Fruit fly (Drosophila melanogaster) whole organism, embryonic: ENCODE measurements around the gene BtbVII.

Experiments used
- Abd-B ChIP-seq: fragments of 200-800 bp; sonication (Bioruptor generic); optimal IDR thresholded peaks from 2 replicates; lab custom pipeline; 2018; ENCODE audit warnings: missing biosample characterization, mild to moderate bottlenecking, missing genetic modification characterization, moderate library complexity
- B-H1 ChIP-seq: fragments of 200-800 bp; sonication (Bioruptor generic); IDR thresholded peaks from 3 replicates; pipeline ENCODE4 v1.3.6; 2022; ENCODE audit warnings: missing biosample characterization, missing genetic modification characterization
- Blimp-1 ChIP-seq: fragments of 200-800 bp; sonication (Bioruptor generic); optimal IDR thresholded peaks from 3 replicates; lab custom pipeline; 2018; ENCODE audit warnings: missing biosample characterization, missing genetic modification characterization, mild to moderate bottlenecking, moderate library complexity, missing genetic modification reagents
- CG11695 ChIP-seq: fragments of 200-800 bp; sonication (Bioruptor generic); IDR thresholded peaks from 3 replicates; pipeline ENCODE4 v1.3.6; 2022; ENCODE audit warnings: missing biosample characterization, missing genetic modification characterization
- CG12104 ChIP-seq: fragments of 200-800 bp; sonication (Bioruptor generic); optimal IDR thresholded peaks from 3 replicates; lab custom pipeline; 2016; ENCODE audit warnings: missing biosample characterization, missing genetic modification characterization
- CG12299 ChIP-seq: fragments of 200-800 bp; sonication (Bioruptor generic); optimal IDR thresholded peaks from 2 replicates; lab custom pipeline; 2018; ENCODE audit warnings: missing biosample characterization, mild to moderate bottlenecking, missing genetic modification characterization
- CG12769 ChIP-seq: fragments of 200-800 bp; sonication (Bioruptor generic); optimal IDR thresholded peaks from 2 replicates; lab custom pipeline; 2019; ENCODE audit warnings: missing biosample characterization, mild to moderate bottlenecking, missing genetic modification characterization, moderate library complexity
- CG13123 ChIP-seq: fragments of 200-800 bp; sonication (Bioruptor generic); optimal IDR thresholded peaks from 2 replicates; lab custom pipeline; 2016; ENCODE audit warnings: missing biosample characterization, missing genetic modification characterization
- CG13424 ChIP-seq: fragments of 200-800 bp; sonication (Bioruptor generic); optimal IDR thresholded peaks from 2 replicates; lab custom pipeline; 2019; ENCODE audit warnings: missing biosample characterization, mild to moderate bottlenecking, missing genetic modification characterization, moderate library complexity
- CG14710 ChIP-seq: fragments of 200-800 bp; sonication (Bioruptor generic); optimal IDR thresholded peaks from 3 replicates; lab custom pipeline; 2019; ENCODE audit warnings: missing biosample characterization, mild to moderate bottlenecking, missing genetic modification characterization, moderate library complexity
- CG17568 ChIP-seq: fragments of 200-800 bp; sonication (Bioruptor generic); optimal IDR thresholded peaks from 2 replicates; lab custom pipeline; 2018; ENCODE audit warnings: missing biosample characterization, mild to moderate bottlenecking, missing genetic modification characterization, moderate library complexity
- CG18619 ChIP-seq: fragments of 200-800 bp; sonication (Bioruptor generic); optimal IDR thresholded peaks from 3 replicates; lab custom pipeline; 2017; ENCODE audit warnings: missing biosample characterization, mild to moderate bottlenecking, missing genetic modification characterization
- CG18764 ChIP-seq: fragments of 200-800 bp; sonication (Bioruptor generic); optimal IDR thresholded peaks from 3 replicates; lab custom pipeline; 2016; ENCODE audit warnings: missing biosample characterization, missing genetic modification characterization
- CG2116 ChIP-seq: fragments of 200-800 bp; sonication (Bioruptor generic); optimal IDR thresholded peaks from 3 replicates; lab custom pipeline; 2018; ENCODE audit warnings: missing biosample characterization, mild to moderate bottlenecking, missing genetic modification characterization
- CG2120 ChIP-seq: fragments of 200-800 bp; sonication (Bioruptor generic); optimal IDR thresholded peaks from 3 replicates; lab custom pipeline; 2016; ENCODE audit warnings: missing biosample characterization, missing genetic modification characterization
- CG2712 ChIP-seq: fragments of 200-800 bp; optimal IDR thresholded peaks from 3 replicates; lab custom pipeline; 2019; ENCODE audit warnings: missing biosample characterization, mild to moderate bottlenecking, missing genetic modification characterization, moderate library complexity
- CG30020 ChIP-seq: fragments of 200-800 bp; optimal IDR thresholded peaks from 2 replicates; lab custom pipeline; 2019; ENCODE audit warnings: missing biosample characterization, mild to moderate bottlenecking, missing genetic modification characterization, moderate library complexity
- CG31365 ChIP-seq: fragments of 200-800 bp; sonication (Bioruptor generic); optimal IDR thresholded peaks from 2 replicates; lab custom pipeline; 2018; ENCODE audit warnings: missing biosample characterization, mild to moderate bottlenecking, missing genetic modification characterization
- CG33213 ChIP-seq: fragments of 200-800 bp; sonication (Bioruptor generic); optimal IDR thresholded peaks from 3 replicates; lab custom pipeline; 2016; ENCODE audit warnings: missing biosample characterization, missing genetic modification characterization
- CG8388 ChIP-seq: fragments of 200-800 bp; sonication (Bioruptor generic); optimal IDR thresholded peaks from 2 replicates; lab custom pipeline; 2019; ENCODE audit warnings: missing biosample characterization, mild to moderate bottlenecking, missing genetic modification characterization, moderate library complexity
- CG8765 ChIP-seq: fragments of 200-800 bp; sonication (Bioruptor generic); IDR thresholded peaks from 2 replicates; pipeline ENCODE4 v1.3.6; 2022; ENCODE audit warnings: missing biosample characterization, missing genetic modification characterization
- CkIIα-i1 ChIP-seq: fragments of 200-800 bp; sonication (Bioruptor generic); IDR thresholded peaks from 2 replicates; pipeline ENCODE4 v1.3.6; 2022; ENCODE audit warnings: missing biosample characterization, missing genetic modification characterization
- Dfd ChIP-seq, 2 experiments: fragments of >200 bp; optimal IDR thresholded peaks; 2 replicates each; lab custom pipeline; 2017; ENCODE audit warnings: missing biosample characterization in 2 of 2, missing genetic modification characterization in 2 of 2
- Doc3 ChIP-seq: fragments of 200-800 bp; sonication (Bioruptor generic); IDR thresholded peaks from 3 replicates; pipeline ENCODE4 v1.3.6; 2022; ENCODE audit warnings: missing biosample characterization, missing genetic modification characterization; ENCODE audit not compliant: partially characterized antibody
- Ets65A ChIP-seq: fragments of 200-800 bp; sonication (Bioruptor generic); peaks from one replicate; lab custom pipeline; 2016; ENCODE audit warnings: missing biosample characterization, missing genetic modification characterization
- Ets97D ChIP-seq: fragments of 200-800 bp; sonication (Bioruptor generic); optimal IDR thresholded peaks from 3 replicates; lab custom pipeline; 2016; ENCODE audit warnings: missing biosample characterization, missing genetic modification characterization
- Gsc ChIP-seq: fragments of 200-800 bp; sonication (Bioruptor generic); IDR thresholded peaks from 2 replicates; pipeline ENCODE4 v1.3.6; 2022; ENCODE audit warnings: missing biosample characterization, missing genetic modification characterization
- Hand ChIP-seq: fragments of 200-800 bp; sonication (Bioruptor generic); optimal IDR thresholded peaks from 2 replicates; lab custom pipeline; 2017; ENCODE audit warnings: mild to moderate bottlenecking, missing biosample characterization, missing genetic modification reagents, missing genetic modification characterization
- Hey ChIP-seq: fragments of 200-800 bp; sonication (Bioruptor generic); optimal IDR thresholded peaks from 3 replicates; lab custom pipeline; 2018; ENCODE audit warnings: missing biosample characterization, mild to moderate bottlenecking, missing genetic modification characterization
- Hsf ChIP-seq: fragments of 200-800 bp; sonication (Bioruptor generic); optimal IDR thresholded peaks from 3 replicates; lab custom pipeline; 2016; ENCODE audit warnings: missing biosample characterization, missing genetic modification characterization
- Jarid2 ChIP-seq: fragments of 200-800 bp; sonication (Bioruptor generic); optimal IDR thresholded peaks from 3 replicates; lab custom pipeline; 2017; ENCODE audit warnings: mild to moderate bottlenecking, missing biosample characterization, missing genetic modification reagents, missing genetic modification characterization
- MESR4 ChIP-seq: fragments of 200-800 bp; sonication (Bioruptor generic); optimal IDR thresholded peaks from 2 replicates; lab custom pipeline; 2018; ENCODE audit warnings: missing biosample characterization, mild to moderate bottlenecking, missing genetic modification characterization, moderate library complexity
- Med ChIP-seq: fragments of 200-800 bp; sonication (Bioruptor generic); peaks from one replicate; lab custom pipeline; 2016; ENCODE audit warnings: missing biosample characterization, missing genetic modification characterization, mild to moderate bottlenecking, inconsistent platforms, moderate library complexity
- Meics ChIP-seq: fragments of 200-800 bp; sonication (Bioruptor generic); optimal IDR thresholded peaks from 2 replicates; lab custom pipeline; 2017; ENCODE audit warnings: missing biosample characterization, mild to moderate bottlenecking, missing genetic modification characterization
- Neu2 ChIP-seq: fragments of 200-800 bp; sonication (Bioruptor generic); optimal IDR thresholded peaks from 3 replicates; lab custom pipeline; 2016; ENCODE audit warnings: missing biosample characterization, missing genetic modification characterization, borderline replicate concordance
- Nf-YC ChIP-seq: fragments of 200-800 bp; optimal IDR thresholded peaks from 3 replicates; lab custom pipeline; 2019; ENCODE audit warnings: missing biosample characterization, mild to moderate bottlenecking, missing genetic modification characterization, moderate library complexity
- btn ChIP-seq: fragments of 200-800 bp; sonication (Bioruptor generic); optimal IDR thresholded peaks from 2 replicates; lab custom pipeline; 2016; ENCODE audit warnings: missing biosample characterization, missing genetic modification characterization
- chn ChIP-seq: fragments of 200-800 bp; sonication (Bioruptor generic); optimal IDR thresholded peaks from 2 replicates; lab custom pipeline; 2016; ENCODE audit warnings: missing biosample characterization, missing genetic modification characterization
- croc ChIP-seq: fragments of 200-800 bp; sonication (Bioruptor generic); conservative IDR thresholded peaks from 3 replicates; pipeline ENCODE4 v1.3.6; 2022; ENCODE audit warnings: missing biosample characterization, missing genetic modification characterization
- gce ChIP-seq: fragments of 200-800 bp; sonication (Bioruptor generic); IDR thresholded peaks from 3 replicates; pipeline ENCODE4 v1.3.6; 2022; ENCODE audit warnings: missing biosample characterization, missing genetic modification characterization
- gcm2 ChIP-seq: fragments of 200-800 bp; sonication (Bioruptor generic); optimal IDR thresholded peaks from 2 replicates; lab custom pipeline; 2016; ENCODE audit warnings: missing biosample characterization, missing genetic modification characterization
- h ChIP-seq: fragments of >200 bp; optimal IDR thresholded peaks from 2 replicates; lab custom pipeline; 2017
- kay ChIP-seq: fragments of 200-800 bp; sonication (Bioruptor generic); optimal IDR thresholded peaks from 2 replicates; lab custom pipeline; 2016; ENCODE audit warnings: missing biosample characterization, missing genetic modification characterization
- ken ChIP-seq: fragments of 200-800 bp; sonication (Bioruptor generic); IDR thresholded peaks from 3 replicates; pipeline ENCODE4 v1.3.6; 2022; ENCODE audit warnings: missing biosample characterization, missing genetic modification characterization
- pfk ChIP-seq: fragments of 200-800 bp; sonication (Bioruptor generic); optimal IDR thresholded peaks from 2 replicates; lab custom pipeline; 2018; ENCODE audit warnings: missing biosample characterization, mild to moderate bottlenecking, missing genetic modification characterization, moderate library complexity
- so ChIP-seq: fragments of 200-800 bp; sonication (Bioruptor generic); IDR thresholded peaks from 3 replicates; pipeline ENCODE4 v1.3.6; 2022; ENCODE audit warnings: missing biosample characterization, missing genetic modification characterization
- sr ChIP-seq: fragments of 200-800 bp; sonication (Bioruptor generic); IDR thresholded peaks from 3 replicates; pipeline ENCODE4 v1.3.6; 2022; ENCODE audit warnings: missing biosample characterization, missing genetic modification characterization
- tup ChIP-seq: fragments of 200-800 bp; sonication (Bioruptor generic); optimal IDR thresholded peaks from 2 replicates; lab custom pipeline; 2016; ENCODE audit warnings: missing biosample characterization, mild to moderate bottlenecking, missing genetic modification characterization, moderate library complexity
- twi ChIP-seq: fragments of 200-800 bp; optimal IDR thresholded peaks from 2 replicates; lab custom pipeline; 2019; ENCODE audit warnings: missing biosample characterization, mild to moderate bottlenecking, missing genetic modification characterization, moderate library complexity
- unpg ChIP-seq: fragments of 200-800 bp; sonication (Bioruptor generic); optimal IDR thresholded peaks from 3 replicates; lab custom pipeline; 2018; ENCODE audit warnings: missing biosample characterization, mild to moderate bottlenecking, missing genetic modification characterization, moderate library complexity

The BtbVII gene

DNA sequence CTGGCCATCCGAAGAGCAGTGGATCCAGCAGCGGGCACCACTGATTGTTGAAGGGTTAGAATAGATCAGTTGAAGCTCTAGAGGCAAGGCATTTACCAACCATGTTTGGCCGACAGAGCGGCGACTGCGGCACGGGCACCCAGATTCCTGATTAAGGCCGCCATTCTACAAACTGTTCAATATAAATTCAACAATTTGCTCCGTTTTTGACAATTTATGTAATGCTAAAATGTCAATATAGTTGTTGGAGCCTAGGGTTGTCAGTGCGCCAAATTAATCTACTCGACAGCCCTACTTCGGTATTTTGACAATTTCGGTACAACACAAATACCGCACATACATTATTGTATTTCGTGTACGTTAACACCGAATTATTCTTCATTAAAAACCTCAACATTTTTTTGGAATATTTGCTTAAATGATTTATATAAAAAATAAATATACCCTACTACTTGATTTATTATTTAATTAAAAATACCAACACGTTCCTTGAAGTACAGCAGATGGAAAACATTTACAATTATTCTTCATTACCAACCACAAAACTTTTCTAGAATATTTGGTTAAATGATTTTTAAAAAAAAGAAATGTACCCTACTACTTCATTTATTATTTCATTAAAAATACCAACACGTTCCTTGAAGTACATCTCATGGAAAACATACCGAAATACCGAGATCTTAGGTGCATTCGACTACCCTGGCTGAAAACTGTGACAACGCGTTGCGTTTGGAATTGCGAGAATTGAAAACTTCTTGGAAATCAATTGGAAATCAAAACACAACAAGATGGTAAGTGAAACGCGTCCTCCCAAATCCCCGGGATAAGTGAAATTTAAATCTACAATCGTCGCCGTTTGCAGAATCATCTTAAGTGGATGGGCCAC, 11.1 kb downstream of the BtbVII start, which contains the start of the genes ND-30 and CG15812 (continued):
- TF ChIP-seq CG31365 (tag; lab: Kevin White, UChicago) (no peak), Jarid2 (GFP tag; lab: Kevin White, UChicago) (no peak), Meics (no peak), gcm2 (GFP tag; lab: Kevin White, UChicago) (no peak), CG2116 (GFP tag; lab: Kevin White, UChicago) (peak; percentile 39), gce (GFP tag; lab: Robert Waterston, UW) (no peak), CG17568 (GFP tag; lab: Kevin White, UChicago) (no peak), so (GFP tag; lab: Robert Waterston, UW) (no peak), btn (GFP tag; lab: Kevin White, UChicago) (no peak), B-H1 (GFP tag; lab: Robert Waterston, UW) (no peak), CG30020 (peak; percentile 92), twi (tag; lab: Kevin White, UChicago) (no peak), CG14710 (tag; lab: Kevin White, UChicago) (peak; percentile 51), CG33213 (no peak), croc (GFP tag; lab: Robert Waterston, UW) (no peak), MESR4 (peak; percentile 92), CG12104 (GFP tag; lab: Kevin White, UChicago) (peak; percentile 14), tup (GFP tag; lab: Kevin White, UChicago) (no peak), pfk (GFP tag; lab: Kevin White, UChicago) (peak; percentile 94), CG13123 (GFP tag; lab: Kevin White, UChicago) (no peak), Hsf (GFP tag; lab: Kevin White, UChicago) (no peak), sr (GFP tag; lab: Robert Waterston, UW) (no peak), Hey (no peak), CG11695 (GFP tag; lab: Robert Waterston, UW) (no peak), CG8388 (GFP tag; lab: Kevin White, UChicago) (no peak), Ets65A (GFP tag; lab: Kevin White, UChicago) (peak; percentile 60), Nf-YC (tag; lab: Kevin White, UChicago) (no peak), CG2120 (GFP tag; lab: Kevin White, UChicago) (peak; percentile 7), CG12769 (tag; lab: Kevin White, UChicago) (no peak), CG13424 (tag; lab: Kevin White, UChicago) (peak; percentile 38), Gsc (GFP tag; lab: Robert Waterston, UW) (no peak), Doc3 (GFP tag; lab: Robert Waterston, UW) (no peak), Blimp-1 (no peak), ken (GFP tag; lab: Robert Waterston, UW) (no peak), Neu2 (GFP tag; lab: Kevin White, UChicago) (no peak), CkIIα-i1 (no peak), CG18619 (GFP tag; lab: Kevin White, UChicago) (no peak), CG18764 (GFP tag; lab: Kevin White, UChicago) (no peak), Dfd (GFP tag; optimal IDR thresholded peaks at IDR 0.05; lab: Kevin White, UChicago) (no peak), Med (no peak), Hand (GFP tag; lab: Kevin White, UChicago) (no peak), CG2712 (tag; lab: Kevin White, UChicago) (peak; percentile 38), CG12299 (tag; lab: Kevin White, UChicago) (no peak), CG8765 (GFP tag; lab: Robert Waterston, UW) (no peak), Abd-B (no peak), chn (GFP tag; lab: Kevin White, UChicago) (no peak), Ets97D (GFP tag; lab: Kevin White, UChicago) (no peak), kay (no peak), unpg (GFP tag; lab: Kevin White, UChicago) (no peak), h (no peak)
